Worm (Caenorhabditis elegans): ENCODE measurements around the gene Y43F8C.3.

Gene Y43F8C.3

ce11 chrV:19635525-19636193 is 13.2 kb upstream of the Y43F8C.3 start:
- TF ChIP-seq ceh-48 (tag; optimal IDR thresholded peaks at IDR 0.05), result peak; percentile 86

- no peak for TF ChIP-seq unc-86 (tag; optimal IDR thresholded peaks at IDR 0.05)
- no peak for TF ChIP-seq hlh-30 (tag; optimal IDR thresholded peaks at IDR 0.05; ENCODE audit: insufficient read depth)
- no peak for TF ChIP-seq C38D4.7 (GFP tag; optimal IDR thresholded peaks at IDR 0.05)
- no peak for TF ChIP-seq Y22D7AL.16 (tag; optimal IDR thresholded peaks at IDR 0.05)
- TF ChIP-seq lin-11 (tag; optimal IDR thresholded peaks at IDR 0.05), result no peak
- no peak for TF ChIP-seq elt-2 (tag; optimal IDR thresholded peaks at IDR 0.05)
- no peak for TF ChIP-seq unc-42 (tag; optimal IDR thresholded peaks at IDR 0.05)
- TF ChIP-seq dmd-4 (tag; optimal IDR thresholded peaks at IDR 0.05; ENCODE audit: borderline replicate concordance), result no peak
- no peak for TF ChIP-seq ama-1 (optimal IDR thresholded peaks at IDR 0.05)
- TF ChIP-seq nfya-1 (tag; optimal IDR thresholded peaks at IDR 0.05), result no peak
These were observed 11.8 kb upstream of the Y43F8C.3 start for ce11 chrV:19634197-19634596.

- TF ChIP-seq ceh-34 (tag; optimal IDR thresholded peaks at IDR 0.05) (no peak), lim-6 (tag; optimal IDR thresholded peaks at IDR 0.05) (no peak), ceh-6 (GFP tag; optimal IDR thresholded peaks at IDR 0.05) (no peak), nhr-11 (tag; optimal IDR thresholded peaks at IDR 0.05) (no peak), lin-11 (tag; optimal IDR thresholded peaks at IDR 0.05) (no peak), hlh-8 (tag; optimal IDR thresholded peaks at IDR 0.05) (no peak), ceh-48 (tag; optimal IDR thresholded peaks at IDR 0.05) (peak; percentile 61), fax-1 (tag; optimal IDR thresholded peaks at IDR 0.05) (no peak), sox-4 (tag; optimal IDR thresholded peaks at IDR 0.05) (no peak)
These were observed 10.5 kb upstream of the Y43F8C.3 start for ce11 chrV:19632948-19633347.

- no peak for TF ChIP-seq mec-3 (tag; optimal IDR thresholded peaks at IDR 0.05; ENCODE audit: borderline replicate concordance)
- no peak for TF ChIP-seq F13H6.1 (tag; optimal IDR thresholded peaks at IDR 0.05)
- TF ChIP-seq odd-2 (tag; optimal IDR thresholded peaks at IDR 0.05), result no peak
- TF ChIP-seq sdc-2 (tag; optimal IDR thresholded peaks at IDR 0.05), result no peak
- TF ChIP-seq unc-3 (GFP tag; conservative IDR thresholded peaks at IDR 0.05), result no peak
- no peak for TF ChIP-seq unc-3 (tag; optimal IDR thresholded peaks at IDR 0.05)
- TF ChIP-seq ceh-19 (GFP tag; optimal IDR thresholded peaks at IDR 0.05), result no peak
- TF ChIP-seq unc-86 (tag; optimal IDR thresholded peaks at IDR 0.05), result no peak
These were observed 10.1 kb upstream of the Y43F8C.3 start, which contains the start of gene Y43F8C.5 for ce11 chrV:19632546-19632945. Gene Y43F8C.5, minus strand, starts transcription at chrV:19632646.

- TF ChIP-seq fkh-10 (GFP tag; optimal IDR thresholded peaks at IDR 0.05) (no peak), lim-6 (tag; optimal IDR thresholded peaks at IDR 0.05) (no peak), unc-3 (GFP tag; conservative IDR thresholded peaks at IDR 0.05) (no peak), unc-3 (tag; optimal IDR thresholded peaks at IDR 0.05) (no peak), ets-4 (tag; optimal IDR thresholded peaks at IDR 0.05) (no peak), fax-1 (tag; optimal IDR thresholded peaks at IDR 0.05) (no peak), madf-2 (tag; optimal IDR thresholded peaks at IDR 0.05) (no peak), hlh-8 (tag; optimal IDR thresholded peaks at IDR 0.05) (no peak), ceh-34 (tag; optimal IDR thresholded peaks at IDR 0.05) (no peak), che-1 (tag; optimal IDR thresholded peaks at IDR 0.05) (no peak), Y22D7AL.16 (tag; optimal IDR thresholded peaks at IDR 0.05) (no peak)
These were observed 8.1 kb upstream of the Y43F8C.3 start for ce11 chrV:19630569-19630968.

- TF ChIP-seq fkh-10 (GFP tag; optimal IDR thresholded peaks at IDR 0.05), result no peak
- TF ChIP-seq lim-6 (tag; optimal IDR thresholded peaks at IDR 0.05), result no peak
- TF ChIP-seq ceh-48 (tag; optimal IDR thresholded peaks at IDR 0.05), result peak; percentile 98
These were observed 7.5 kb upstream of the Y43F8C.3 start for ce11 chrV:19629973-19630372.

- peak; percentile 11; the same call in 1 of the 2 replicates for TF ChIP-seq unc-3 (GFP tag; conservative IDR thresholded peaks at IDR 0.05)
- no peak for TF ChIP-seq unc-3 (tag; optimal IDR thresholded peaks at IDR 0.05)
- TF ChIP-seq F13H6.1 (tag; optimal IDR thresholded peaks at IDR 0.05), result no peak
- no peak for TF ChIP-seq sox-2 (GFP tag; IDR thresholded peaks at IDR 0.05)
These were observed 7.1 kb upstream of the Y43F8C.3 start for ce11 chrV:19629544-19629943.
